Fruit fly (Drosophila melanogaster): ENCODE data around the gene Ptpa.

DNA sequence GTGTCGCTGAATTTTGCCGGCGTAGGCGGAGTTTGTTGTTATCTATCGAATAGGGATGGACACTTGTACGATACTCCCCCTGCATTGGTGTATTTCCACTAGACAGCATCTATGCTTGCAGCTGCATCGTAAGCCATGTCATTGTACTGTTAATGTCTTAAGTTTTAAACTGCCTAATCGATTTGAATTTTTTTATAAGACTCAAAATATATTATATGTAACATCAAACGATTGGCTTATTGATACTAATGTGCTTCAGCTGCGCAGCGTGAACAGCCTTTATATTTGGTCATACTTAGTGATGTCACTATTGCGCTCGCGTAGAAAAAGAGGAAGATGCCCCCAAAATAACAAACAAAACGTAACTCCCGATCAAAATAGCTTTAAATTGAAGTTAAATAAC is at the start of gene Ptpa, which contains the start of gene CG9662:
- TF ChIP-seq salm (tag; optimal IDR thresholded peaks at IDR 0.05) (no peak), bcd (GFP tag; optimal IDR thresholded peaks at IDR 0.05) (peak; percentile 78), CG9727 (GFP tag; optimal IDR thresholded peaks at IDR 0.05) (peak; percentile 77), Bgb (GFP tag; IDR thresholded peaks at IDR 0.05; ENCODE audit: partially characterized antibody) (peak; percentile 89), CG2678 (tag; optimal IDR thresholded peaks at IDR 0.05) (peak; percentile 79), crol (GFP tag; IDR thresholded peaks at IDR 0.05) (no peak), CG7271 (tag; optimal IDR thresholded peaks at IDR 0.05) (peak; percentile 7), CG7556 (GFP tag; optimal IDR thresholded peaks at IDR 0.05) (peak; percentile 43), CG8924 (tag; optimal IDR thresholded peaks at IDR 0.05) (peak; percentile 74), wdn (GFP tag; IDR thresholded peaks at IDR 0.05) (peak; percentile 79), bowl (GFP tag; IDR thresholded peaks at IDR 0.05) (no peak)
